Worm (Caenorhabditis elegans): ENCODE data around the gene Y73F8A.27.

ce11 chrIV:15453137-15453788, 19.3 kb upstream of the Y73F8A.27 start, which contains the start of gene gtf-2H4:
- TF ChIP-seq scrt-1 (GFP tag; IDR thresholded peaks at IDR 0.05) (no peak), ceh-36 (tag; optimal IDR thresholded peaks at IDR 0.05) (no peak), ceh-13 (GFP tag; optimal IDR thresholded peaks at IDR 0.05) (no peak)
